Worm (Caenorhabditis elegans) whole organism, early embryonic: Measurements from ENCODE around the gene folt-2.

Experiments
- F13C5.2 ChIP-seq: sonication (generic microtip); optimal IDR thresholded peaks from 2 replicates; lab custom pipeline; 2017; ENCODE audit warnings: mild to moderate bottlenecking, missing genetic modification characterization, inconsistent platforms, missing compliant biosample characterization
- aly-1 ChIP-seq: sonication (generic microtip); optimal IDR thresholded peaks from 2 replicates; lab custom pipeline; 2016; ENCODE audit warnings: missing genetic modification characterization, missing compliant biosample characterization
- ama-1 ChIP-seq: fragments of 150-350 bp; optimal IDR thresholded peaks from 2 replicates; lab custom pipeline; 2014
- ceh-13 ChIP-seq: fragments of 200-800 bp; sonication (Bioruptor generic); optimal IDR thresholded peaks from 2 replicates; lab custom pipeline; 2018; ENCODE audit warnings: mild to moderate bottlenecking, missing genetic modification characterization, missing compliant biosample characterization
- ceh-36 ChIP-seq: sonication (generic microtip); optimal IDR thresholded peaks from 2 replicates; lab custom pipeline; 2016; ENCODE audit warnings: missing genetic modification characterization, inconsistent platforms, missing compliant biosample characterization
- ets-7 ChIP-seq: sonication (generic microtip); optimal IDR thresholded peaks from 2 replicates; lab custom pipeline; 2016; ENCODE audit warnings: missing genotype, missing genetic modification characterization, missing compliant biosample characterization
- hmbx-1 ChIP-seq: sonication (generic microtip); optimal IDR thresholded peaks from 2 replicates; lab custom pipeline; 2016; ENCODE audit warnings: mild to moderate bottlenecking, missing genetic modification characterization, missing compliant biosample characterization
- hmg-4 ChIP-seq: fragments of 200-800 bp; sonication (Bioruptor generic); optimal IDR thresholded peaks from 2 replicates; lab custom pipeline; 2018; ENCODE audit warnings: mild to moderate bottlenecking, missing genetic modification characterization, missing compliant biosample characterization
- pes-1 ChIP-seq: fragments of 200-800 bp; sonication (Bioruptor generic); IDR thresholded peaks from 2 replicates; pipeline ENCODE4 v1.3.6; 2022; ENCODE audit warnings: missing genetic modification reagents, missing genetic modification characterization, missing compliant biosample characterization
- sea-1 ChIP-seq: fragments of 200-800 bp; sonication (Bioruptor generic); conservative IDR thresholded peaks from 2 replicates; pipeline ENCODE4 v1.3.6; 2022; ENCODE audit warnings: missing genetic modification characterization, missing compliant biosample characterization
- tbx-11 ChIP-seq: fragments of 200-800 bp; sonication (Bioruptor generic); IDR thresholded peaks from 2 replicates; pipeline ENCODE4 v1.3.6; 2022; ENCODE audit warnings: missing genetic modification characterization, missing compliant biosample characterization
- tbx-37 ChIP-seq: fragments of 200-800 bp; sonication (Bioruptor generic); conservative IDR thresholded peaks from 2 replicates; pipeline ENCODE4 v1.3.6; 2022; ENCODE audit warnings: missing genetic modification reagents, missing genetic modification characterization, missing compliant biosample characterization
- tra-4 ChIP-seq: sonication (generic microtip); optimal IDR thresholded peaks from 2 replicates; lab custom pipeline; 2017; ENCODE audit warnings: missing genetic modification characterization, missing compliant biosample characterization

folt-2 gene

DNA sequence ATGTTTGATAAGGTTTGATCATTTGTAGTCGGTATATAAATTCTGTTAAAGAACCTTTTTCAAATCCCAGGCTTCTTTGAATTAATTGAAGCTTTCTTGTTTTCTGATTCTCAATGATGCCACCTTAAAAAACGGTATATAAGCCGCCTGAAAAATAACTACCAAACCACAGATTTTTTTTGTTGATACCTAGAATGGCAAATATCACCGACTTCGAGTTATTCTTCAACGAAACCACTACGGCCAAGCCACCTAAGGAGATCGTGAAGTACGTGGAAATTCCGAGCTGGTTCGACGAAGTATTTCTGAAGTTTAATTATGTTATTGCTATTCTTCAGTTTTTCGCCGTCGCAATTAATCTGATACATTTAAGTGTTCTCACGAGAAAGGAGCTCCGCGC is 44.6 kb downstream of the folt-2 start, which contains the start of gene srw-2:
TSS of gene srw-2 (plus strand) at position 62 of the 400 bp plus-strand sequence.
- TF ChIP-seq pes-1 (GFP tag; lab: Robert Waterston, UW), result no peak
- TF ChIP-seq ets-7, result no peak
- TF ChIP-seq aly-1 (tag; lab: Kevin White, UChicago), result no peak
- no peak for TF ChIP-seq tbx-11
- TF ChIP-seq sea-1, result no peak
- no peak for TF ChIP-seq F13C5.2 (tag; lab: Kevin White, UChicago)
- no peak for TF ChIP-seq hmbx-1 (tag; lab: Kevin White, UChicago)
- TF ChIP-seq ceh-36 (tag; lab: Kevin White, UChicago), result no peak
- TF ChIP-seq hmg-4 (GFP tag; lab: Kevin White, UChicago), result no peak
- TF ChIP-seq ama-1 (lab: Kevin White, UChicago), result no peak
- no peak for TF ChIP-seq tbx-37
- TF ChIP-seq ceh-13 (GFP tag; lab: Kevin White, UChicago), result no peak

ce11 chrV:2826815-2827214 is 48.6 kb downstream of the folt-2 start, which contains the start of gene T03D3.5:
T03D3.5 (minus strand) TSS chrV:2826835.
- TF ChIP-seq sea-1, result no peak
- no peak for TF ChIP-seq hmg-4 (GFP tag; lab: Kevin White, UChicago)

DNA sequence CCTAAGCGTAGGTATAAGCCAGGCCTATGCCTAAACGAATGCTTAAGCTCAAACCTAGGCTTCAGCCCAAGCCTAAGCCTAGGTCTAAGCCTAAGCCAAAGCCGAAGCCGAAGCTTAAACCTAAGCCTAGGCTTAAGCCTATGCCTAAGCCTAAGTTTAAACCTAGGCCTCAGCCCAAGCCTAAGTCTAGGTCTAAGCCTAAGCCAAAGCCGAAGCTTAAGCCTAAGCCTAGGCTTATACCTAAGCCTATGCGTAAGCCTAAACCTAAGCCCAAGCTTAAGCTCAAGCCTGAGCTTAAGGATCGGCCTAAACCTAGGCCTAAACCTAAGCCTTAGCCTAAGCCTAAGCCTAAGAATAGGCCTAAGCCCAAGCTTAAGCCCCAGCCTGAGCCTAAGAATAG is 49.4 kb downstream of the folt-2 start:
- TF ChIP-seq ceh-36 (tag; lab: Kevin White, UChicago), result peak; percentile 88
- no peak for TF ChIP-seq tra-4 (tag; lab: Kevin White, UChicago)
